Worm (Caenorhabditis elegans) whole organism, L4 larva: ENCODE results near the gene M03A1.3.

ENCODE experiments used
- aha-1 ChIP-seq: fragments of 150-350 bp; peaks from one replicate; lab custom pipeline; 2014; ENCODE audit warnings: missing biosample characterization, missing genetic modification characterization
- ama-1 ChIP-seq: fragments of 150-350 bp; optimal IDR thresholded peaks from 2 replicates; lab custom pipeline; 2014; ENCODE audit warnings: inconsistent platforms, mixed read lengths
- ceh-32 ChIP-seq: sonication (generic microtip); optimal IDR thresholded peaks from 2 replicates; lab custom pipeline; 2016; ENCODE audit warnings: mild to moderate bottlenecking, missing genetic modification characterization, missing compliant biosample characterization; ENCODE audit not compliant: poor library complexity
- ceh-44 ChIP-seq: fragments of 200-800 bp; sonication (Bioruptor generic); IDR thresholded peaks from 2 replicates; pipeline ENCODE4 v1.3.6; 2022; ENCODE audit warnings: missing genetic modification reagents, missing genetic modification characterization, missing compliant biosample characterization
- ceh-82 ChIP-seq: sonication (generic microtip); optimal IDR thresholded peaks from 2 replicates; lab custom pipeline; 2017; ENCODE audit warnings: missing biosample characterization, missing genetic modification characterization
- daf-12 ChIP-seq: fragments of 150-350 bp; optimal IDR thresholded peaks from 2 replicates; lab custom pipeline; 2014; ENCODE audit warnings: missing biosample characterization, missing genetic modification reagents, missing genetic modification characterization
- egl-27 ChIP-seq: sonication (generic microtip); optimal IDR thresholded peaks from 3 replicates; lab custom pipeline; 2017; ENCODE audit warnings: missing biosample characterization, missing genetic modification reagents, missing genetic modification characterization
- lsy-2 ChIP-seq, 2 experiments: fragments of 150-350 bp in 1 of 2; sonication (generic microtip) in 1 of 2; optimal IDR thresholded peaks; 2 replicates each; lab custom pipeline; 2014 to 2017; ENCODE audit warnings: missing biosample characterization in 2 of 2, missing genetic modification characterization in 2 of 2
- mdl-1 ChIP-seq, 2 experiments: fragments of 150-350 bp in 1 of 2; sonication (generic microtip) in 1 of 2; optimal IDR thresholded peaks; 2 replicates each; lab custom pipeline; 2014 to 2017; ENCODE audit warnings: missing biosample characterization in 2 of 2, missing genetic modification characterization in 2 of 2
- mdt-29 ChIP-seq: fragments of 200-800 bp; sonication (Bioruptor generic); IDR thresholded peaks from 2 replicates; pipeline ENCODE4 v1.3.6; 2022; ENCODE audit warnings: missing genetic modification reagents, missing genetic modification characterization, missing compliant biosample characterization
- nhr-10 ChIP-seq: fragments of 150-350 bp; optimal IDR thresholded peaks from 2 replicates; lab custom pipeline; 2014; ENCODE audit warnings: missing biosample characterization, missing genetic modification characterization
- nhr-28 ChIP-seq: fragments of 150-350 bp; optimal IDR thresholded peaks from 2 replicates; lab custom pipeline; 2014; ENCODE audit warnings: missing biosample characterization, missing genetic modification characterization
- set-16 ChIP-seq: fragments of 200-800 bp; sonication (Bioruptor generic); IDR thresholded peaks from 2 replicates; pipeline ENCODE4 v1.3.6; 2022; ENCODE audit warnings: missing genetic modification reagents, missing genetic modification characterization, missing compliant biosample characterization

ce11 chrII:4543568-4543967 lies 14.0 kb upstream of the M03A1.3 start, which contains the start of gene sra-34:
- TF ChIP-seq ceh-32 (tag; lab: Kevin White, UChicago) (no peak), mdt-29 (no peak), ama-1 (lab: Kevin White, UChicago) (no peak), daf-12 (tag; lab: Kevin White, UChicago) (no peak), mdl-1 (tag; optimal IDR thresholded peaks at IDR 0.05; lab: Kevin White, UChicago) (no peak), nhr-28 (no peak), egl-27 (tag; lab: Kevin White, UChicago) (no peak), lsy-2 (tag; optimal IDR thresholded peaks at IDR 0.05; lab: Kevin White, UChicago) (no peak), set-16 (GFP tag; lab: Robert Waterston, UW) (no peak), ceh-82 (tag; lab: Kevin White, UChicago) (no peak), ceh-44 (GFP tag; lab: Robert Waterston, UW) (no peak), aha-1 (peak; percentile 54), nhr-10 (tag; lab: Kevin White, UChicago) (no peak)
